Worm (Caenorhabditis elegans) whole organism, young adult: ENCODE results near the gene B0496.11.

Source experiments
- B0019.2 ChIP-seq: fragments of 200-800 bp; sonication (Bioruptor generic); conservative IDR thresholded peaks from 2 replicates; pipeline ENCODE4 v1.3.6; 2022; ENCODE audit warnings: missing genetic modification reagents, missing genetic modification characterization, missing compliant biosample characterization
- D2030.7 ChIP-seq: fragments of 200-800 bp; sonication (Bioruptor generic); IDR thresholded peaks from 2 replicates; pipeline ENCODE4 v1.3.6; 2022; ENCODE audit warnings: missing genetic modification reagents, missing genetic modification characterization, missing compliant biosample characterization
- F39B2.1 ChIP-seq: fragments of 200-800 bp; sonication (Bioruptor generic); IDR thresholded peaks from 2 replicates; pipeline ENCODE4 v1.3.6; 2022; ENCODE audit warnings: missing genetic modification reagents, missing genetic modification characterization, missing compliant biosample characterization
- F55B11.4 ChIP-seq: sonication (generic microtip); optimal IDR thresholded peaks from 2 replicates; lab custom pipeline; 2016; ENCODE audit warnings: missing compliant biosample characterization, missing genetic modification characterization, borderline replicate concordance; ENCODE audit not compliant: insufficient read depth
- T07F8.4 ChIP-seq: sonication (generic microtip); optimal IDR thresholded peaks from 2 replicates; lab custom pipeline; 2016; ENCODE audit warnings: mild to moderate bottlenecking, missing genetic modification characterization, moderate library complexity, missing compliant biosample characterization
- Y53G8AR.9 ChIP-seq: fragments of 200-800 bp; sonication (Bioruptor generic); conservative IDR thresholded peaks from 2 replicates; pipeline ENCODE4 v1.3.6; 2022; ENCODE audit warnings: missing genetic modification reagents, missing genetic modification characterization, missing compliant biosample characterization
- Y67H2A.10 ChIP-seq: fragments of 200-800 bp; sonication (Bioruptor generic); conservative IDR thresholded peaks from 2 replicates; pipeline ENCODE4 v1.3.6; 2022; ENCODE audit warnings: missing genetic modification reagents, missing genetic modification characterization, missing compliant biosample characterization
- Y79H2A.3 ChIP-seq: fragments of 200-800 bp; sonication (Bioruptor generic); conservative IDR thresholded peaks from 2 replicates; pipeline ENCODE4 v1.3.6; 2022; ENCODE audit warnings: missing genetic modification reagents, missing genetic modification characterization, missing compliant biosample characterization
- Y95B8A.8 ChIP-seq: fragments of 200-800 bp; sonication (Bioruptor generic); IDR thresholded peaks from 2 replicates; pipeline ENCODE4 v1.3.6; 2022; ENCODE audit warnings: missing genetic modification reagents, missing genetic modification characterization, missing compliant biosample characterization
- aptf-3 ChIP-seq: fragments of 200-800 bp; sonication (Bioruptor generic); IDR thresholded peaks from 2 replicates; pipeline ENCODE4 v1.3.6; 2022; ENCODE audit warnings: missing genetic modification characterization, missing compliant biosample characterization
- ceh-100 ChIP-seq: fragments of 200-800 bp; sonication (Bioruptor generic); IDR thresholded peaks from 2 replicates; pipeline ENCODE4 v1.3.6; 2022; ENCODE audit warnings: missing genetic modification reagents, missing genetic modification characterization, missing compliant biosample characterization
- ceh-40 ChIP-seq: fragments of 200-800 bp; sonication (Bioruptor generic); IDR thresholded peaks from 2 replicates; pipeline ENCODE4 v1.3.6; 2022; ENCODE audit warnings: missing genetic modification characterization, missing compliant biosample characterization
- ceh-58 ChIP-seq: fragments of 200-800 bp; sonication (Bioruptor generic); IDR thresholded peaks from 2 replicates; pipeline ENCODE4 v1.3.6; 2022; ENCODE audit warnings: missing genetic modification characterization, missing compliant biosample characterization
- dox-1 ChIP-seq: fragments of 200-800 bp; sonication (Bioruptor generic); IDR thresholded peaks from 2 replicates; pipeline ENCODE4 v1.3.6; 2022; ENCODE audit warnings: missing genetic modification reagents, missing genetic modification characterization, missing compliant biosample characterization
- dpff-1 ChIP-seq: sonication (generic microtip); optimal IDR thresholded peaks from 2 replicates; lab custom pipeline; 2017; ENCODE audit warnings: mild to moderate bottlenecking, missing genetic modification characterization, missing compliant biosample characterization
- efl-1 ChIP-seq: fragments of 150-350 bp; optimal IDR thresholded peaks from 2 replicates; lab custom pipeline; 2014; ENCODE audit warnings: missing biosample characterization, missing genetic modification reagents, missing genetic modification characterization
- egl-18 ChIP-seq: fragments of 200-800 bp; sonication (Bioruptor generic); IDR thresholded peaks from 2 replicates; pipeline ENCODE4 v1.3.6; 2022; ENCODE audit warnings: missing genetic modification reagents, missing genetic modification characterization, missing compliant biosample characterization
- egrh-3 ChIP-seq: fragments of 200-800 bp; sonication (Bioruptor generic); IDR thresholded peaks from 2 replicates; pipeline ENCODE4 v1.3.6; 2022; ENCODE audit warnings: missing genetic modification reagents, missing genetic modification characterization, missing compliant biosample characterization
- ekl-4 ChIP-seq: fragments of 200-800 bp; sonication (Bioruptor generic); IDR thresholded peaks from 2 replicates; pipeline ENCODE4 v1.3.6; 2022; ENCODE audit warnings: missing genetic modification reagents, missing genetic modification characterization, missing compliant biosample characterization
- hlh-12 ChIP-seq: sonication (generic microtip); optimal IDR thresholded peaks from 2 replicates; lab custom pipeline; 2016; ENCODE audit warnings: missing genetic modification characterization, missing compliant biosample characterization
- hsf-1 ChIP-seq: fragments of 200-800 bp; sonication (Bioruptor generic); IDR thresholded peaks from 2 replicates; pipeline ENCODE4 v1.3.6; 2022; ENCODE audit warnings: missing genetic modification reagents, missing genetic modification characterization, missing compliant biosample characterization
- lin-26 ChIP-seq: fragments of 200-800 bp; sonication (Bioruptor generic); IDR thresholded peaks from 2 replicates; pipeline ENCODE4 v1.3.6; 2022; ENCODE audit warnings: missing genetic modification reagents, missing genetic modification characterization, missing compliant biosample characterization
- lin-35 ChIP-seq, 3 experiments: fragments of 150-350 bp in 2 of 3; sonication (generic microtip) in 1 of 3; optimal IDR thresholded peaks; 2 replicates each; lab custom pipeline; 2014 to 2018; ENCODE audit warnings: missing biosample characterization in 3 of 3, missing genetic modification characterization in 3 of 3, missing genetic modification reagents in 3 of 3
- lsl-1 ChIP-seq: fragments of 200-800 bp; sonication (Bioruptor generic); optimal IDR thresholded peaks from 2 replicates; lab custom pipeline; 2018; ENCODE audit warnings: mild to moderate bottlenecking, missing genetic modification characterization, moderate library complexity, missing compliant biosample characterization
- madf-3 ChIP-seq: fragments of 200-800 bp; sonication (Bioruptor generic); IDR thresholded peaks from 2 replicates; pipeline ENCODE4 v1.3.6; 2022; ENCODE audit warnings: missing genetic modification reagents, missing genetic modification characterization, missing compliant biosample characterization
- madf-6 ChIP-seq: fragments of 200-800 bp; sonication (Bioruptor generic); IDR thresholded peaks from 2 replicates; pipeline ENCODE4 v1.3.6; 2022; ENCODE audit warnings: missing genetic modification reagents, missing genetic modification characterization, missing compliant biosample characterization
- nfyb-1 ChIP-seq: fragments of 200-800 bp; sonication (Bioruptor generic); IDR thresholded peaks from 2 replicates; pipeline ENCODE4 v1.3.6; 2022; ENCODE audit warnings: missing genetic modification reagents, missing genetic modification characterization, missing compliant biosample characterization
- nhr-120 ChIP-seq: fragments of 200-800 bp; sonication (Bioruptor generic); IDR thresholded peaks from 2 replicates; pipeline ENCODE4 v1.3.6; 2022; ENCODE audit warnings: missing genetic modification characterization, missing compliant biosample characterization
- nhr-80 ChIP-seq: sonication (generic microtip); optimal IDR thresholded peaks from 2 replicates; lab custom pipeline; 2016; ENCODE audit warnings: missing genetic modification characterization, missing compliant biosample characterization
- nhr-90 ChIP-seq: sonication (generic microtip); optimal IDR thresholded peaks from 2 replicates; lab custom pipeline; 2016; ENCODE audit warnings: missing genotype, mild to moderate bottlenecking, missing genetic modification characterization, missing compliant biosample characterization
- pbrm-1 ChIP-seq: fragments of 200-800 bp; sonication (Bioruptor generic); IDR thresholded peaks from 2 replicates; pipeline ENCODE4 v1.3.6; 2022; ENCODE audit warnings: missing genetic modification reagents, missing genetic modification characterization, missing compliant biosample characterization
- rcor-1 ChIP-seq: fragments of 200-800 bp; sonication (Bioruptor generic); IDR thresholded peaks from 2 replicates; pipeline ENCODE4 v1.3.6; 2022; ENCODE audit warnings: missing genetic modification reagents, missing genetic modification characterization, missing compliant biosample characterization
- rec-8 ChIP-seq, 2 experiments: sonication (generic microtip); optimal IDR thresholded peaks; 2 replicates each; lab custom pipeline; 2016; ENCODE audit warnings: mild to moderate bottlenecking in 2 of 2, missing genetic modification characterization in 2 of 2, missing genetic modification reagents in 2 of 2, missing genotype in 2 of 2, missing biosample characterization in 1 of 2, missing compliant biosample characterization in 1 of 2, moderate library complexity in 1 of 2
- sea-2 ChIP-seq: fragments of 200-800 bp; sonication (Bioruptor generic); IDR thresholded peaks from 2 replicates; pipeline ENCODE4 v1.3.6; 2022; ENCODE audit warnings: missing genetic modification characterization, missing compliant biosample characterization
- tbp1 ChIP-seq: fragments of 200-800 bp; sonication (Bioruptor generic); optimal IDR thresholded peaks from 2 replicates; lab custom pipeline; 2018; ENCODE audit warnings: mild to moderate bottlenecking, missing genetic modification characterization, missing compliant biosample characterization
- ztf-22 ChIP-seq: fragments of 200-800 bp; sonication (Bioruptor generic); optimal IDR thresholded peaks from 2 replicates; lab custom pipeline; 2018; ENCODE audit warnings: mild to moderate bottlenecking, missing genetic modification characterization, moderate library complexity, missing compliant biosample characterization

B0496.11 gene

DNA sequence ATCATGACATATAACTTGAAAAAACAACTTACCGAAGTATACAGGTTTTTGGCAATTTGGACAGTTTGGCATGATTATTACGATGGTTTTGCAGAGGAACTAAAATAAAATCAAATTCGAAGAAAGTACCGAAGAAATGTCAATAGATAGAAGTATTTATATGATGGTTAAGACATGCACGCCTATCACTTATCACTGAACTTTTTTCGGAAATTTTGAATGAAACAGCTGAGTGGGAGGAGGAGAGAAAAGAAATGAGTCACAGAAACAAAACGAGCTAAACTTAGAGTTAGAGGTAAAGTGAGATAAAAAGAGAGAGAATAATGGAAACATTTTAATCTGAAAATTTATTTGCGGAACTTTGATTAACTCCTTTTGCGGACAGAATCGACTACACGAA is 11.5 kb upstream of the B0496.11 start, which contains the start of gene valv-1:
TSS of gene valv-1 (minus strand) at position 101 of the 400 bp plus-strand sequence.
- TF ChIP-seq nhr-80 (tag; lab: Kevin White, UChicago) = peak; percentile 31
- TF ChIP-seq dpff-1 (tag; lab: Kevin White, UChicago) = no peak
- TF ChIP-seq, all 124 proteins: peak for 1

DNA sequence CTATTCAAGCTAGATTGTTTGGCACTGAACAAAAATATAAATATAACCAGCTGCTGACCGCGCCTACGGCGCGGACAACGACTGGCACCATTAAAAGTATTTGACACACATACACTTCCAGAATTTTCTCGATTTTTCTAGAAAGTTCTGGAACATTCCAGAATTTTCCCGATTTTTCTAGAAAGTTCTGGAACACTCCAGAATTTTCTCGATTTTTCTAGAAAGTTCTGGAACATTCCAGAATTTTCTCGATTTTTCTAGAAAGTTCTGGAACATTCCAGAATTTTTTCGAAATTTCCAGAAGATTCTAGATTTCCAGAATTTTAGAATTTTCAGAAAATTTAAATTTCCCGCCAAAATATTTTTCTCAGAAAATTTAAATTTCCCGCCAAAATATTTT is 7.2 kb upstream of the B0496.11 start:
- TF ChIP-seq ceh-40 (GFP tag; lab: Robert Waterston, UW) = peak; percentile 86; the same call in 1 of the 2 replicates
- peak; percentile 99 for TF ChIP-seq hsf-1 (GFP tag; lab: Robert Waterston, UW)
- TF ChIP-seq Y53G8AR.9 (GFP tag; lab: Robert Waterston, UW) = peak; percentile 71; the same call in 1 of the 2 replicates
- peak; percentile 61 for TF ChIP-seq ceh-100 (GFP tag; lab: Robert Waterston, UW)
- TF ChIP-seq ekl-4 (GFP tag; lab: Robert Waterston, UW) = peak; percentile 64
- TF ChIP-seq dox-1 (GFP tag; lab: Robert Waterston, UW) = peak; percentile 90
- peak; percentile 71; the same call in 1 of the 2 replicates for TF ChIP-seq egl-18
- 0 out of 2 replicates have a peak, but pooled peaks have one; percentile 62 for TF ChIP-seq ceh-58 (GFP tag; lab: Robert Waterston, UW)
- peak; percentile 20; the same call in 1 of the 2 replicates for TF ChIP-seq B0019.2 (GFP tag; lab: Robert Waterston, UW)
- TF ChIP-seq lin-26 = 0 out of 2 replicates have a peak, but pooled peaks have one; percentile 30
- TF ChIP-seq Y79H2A.3 (GFP tag; lab: Robert Waterston, UW) = 0 out of 2 replicates have a peak, but pooled peaks have one; percentile 38
- TF ChIP-seq rcor-1 (GFP tag; lab: Robert Waterston, UW) = peak; percentile 58
- TF ChIP-seq pbrm-1 (GFP tag; lab: Robert Waterston, UW) = peak; percentile 93
- TF ChIP-seq egrh-3 (GFP tag; lab: Robert Waterston, UW) = peak; percentile 38; the same call in 1 of the 2 replicates
- TF ChIP-seq D2030.7 (GFP tag; lab: Robert Waterston, UW) = peak; percentile 38; the same call in 1 of the 2 replicates
- 0 out of 2 replicates have a peak, but pooled peaks have one; percentile 58 for TF ChIP-seq Y95B8A.8 (GFP tag; lab: Robert Waterston, UW)
- 0 out of 2 replicates have a peak, but pooled peaks have one; percentile 17 for TF ChIP-seq F39B2.1 (GFP tag; lab: Robert Waterston, UW)
- peak; percentile 69; the same call in 1 of the 2 replicates for TF ChIP-seq madf-6
- TF ChIP-seq madf-3 (GFP tag; lab: Robert Waterston, UW) = peak; percentile 90
- TF ChIP-seq, all 124 proteins: peak for 19; not testable (repeated sequence) for 105

DNA sequence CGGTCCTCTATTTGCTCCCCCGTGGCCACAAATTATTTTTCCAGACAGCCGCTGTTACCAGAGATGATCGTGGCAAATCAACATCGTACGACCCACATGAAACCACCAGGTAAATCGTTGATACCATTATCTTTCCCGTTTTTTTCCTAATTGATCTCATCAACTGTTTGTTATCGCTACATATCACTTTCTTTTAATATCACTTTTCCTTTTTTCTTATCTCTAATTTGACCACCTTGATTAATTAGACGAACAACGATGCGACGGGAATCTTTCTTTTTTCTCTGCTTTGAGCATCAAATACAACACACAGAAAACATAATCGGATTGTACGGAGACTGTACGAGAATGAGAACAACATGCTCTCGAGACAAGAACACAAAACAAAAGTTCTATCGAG is 6.5 kb upstream of the B0496.11 start:
- TF ChIP-seq nhr-90 (tag; lab: Kevin White, UChicago) (no peak), Y67H2A.10 (GFP tag; lab: Robert Waterston, UW) (no peak), rcor-1 (GFP tag; lab: Robert Waterston, UW) (no peak), nhr-120 (GFP tag; lab: Robert Waterston, UW) (no peak), sea-2 (GFP tag; lab: Robert Waterston, UW) (no peak), efl-1 (GFP tag; lab: Kevin White, UChicago) (no peak), hsf-1 (GFP tag; lab: Robert Waterston, UW) (no peak), rec-8 (tag; optimal IDR thresholded peaks at IDR 0.05; lab: Kevin White, UChicago) (no peak), lsl-1 (GFP tag; lab: Kevin White, UChicago) (no peak), tbp1 (GFP tag; lab: Kevin White, UChicago) (no peak), aptf-3 (GFP tag; lab: Robert Waterston, UW) (no peak), ztf-22 (GFP tag; lab: Kevin White, UChicago) (no peak)

DNA sequence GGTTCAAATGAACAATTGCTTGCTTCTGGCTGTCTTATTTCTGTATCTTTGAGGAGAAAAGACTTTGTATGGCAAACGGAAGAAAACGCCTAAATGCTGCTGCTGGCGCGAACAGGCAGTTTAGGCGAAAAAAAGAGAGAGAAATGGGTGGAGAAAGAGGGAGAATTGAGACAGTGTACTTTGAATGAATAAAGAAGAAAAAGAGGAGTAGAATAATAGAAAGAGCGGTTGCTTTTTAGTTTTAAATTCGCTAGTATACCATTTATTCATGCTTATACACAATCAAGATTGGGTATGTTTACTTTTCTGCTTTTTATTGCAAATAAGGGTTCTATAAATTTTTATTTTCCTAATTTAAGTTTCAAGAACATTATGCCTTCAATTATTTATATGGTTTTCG is 5.6 kb upstream of the B0496.11 start:
- TF ChIP-seq nfyb-1 (GFP tag; lab: Robert Waterston, UW) (no peak), hlh-12 (tag; lab: Kevin White, UChicago) (no peak), lin-35 (GFP tag; optimal IDR thresholded peaks at IDR 0.05; lab: Kevin White, UChicago) (no peak), T07F8.4 (tag; lab: Kevin White, UChicago) (no peak), F55B11.4 (tag; lab: Kevin White, UChicago) (no peak)
- TF ChIP-seq, all 124 proteins: peak for 0
